Fruit fly (Drosophila melanogaster) whole organism, pupa: ENCODE measurements around the gene CG8475.

Experiments
- CG10348 ChIP-seq: fragments of 200-800 bp; sonication (Bioruptor generic); IDR thresholded peaks from 2 replicates; pipeline ENCODE4 v1.3.6; 2022; ENCODE audit warnings: missing biosample characterization, missing genetic modification characterization
- CG17806 ChIP-seq: fragments of 200-800 bp; sonication (Bioruptor generic); optimal IDR thresholded peaks from 2 replicates; lab custom pipeline; 2018; ENCODE audit warnings: missing biosample characterization, mild to moderate bottlenecking, missing genetic modification characterization, moderate library complexity
- CG34367 ChIP-seq: fragments of 200-800 bp; sonication (Bioruptor generic); optimal IDR thresholded peaks from 2 replicates; lab custom pipeline; 2018; ENCODE audit warnings: missing biosample characterization, mild to moderate bottlenecking, missing genetic modification characterization
- CG4496 ChIP-seq: fragments of 200-800 bp; sonication (Bioruptor generic); IDR thresholded peaks from 3 replicates; pipeline ENCODE4 v1.3.6; 2022; ENCODE audit warnings: missing biosample characterization, missing genetic modification characterization
- CG8301 ChIP-seq: fragments of 200-800 bp; sonication (Bioruptor generic); optimal IDR thresholded peaks from 2 replicates; lab custom pipeline; 2018; ENCODE audit warnings: missing biosample characterization, mild to moderate bottlenecking, missing genetic modification characterization
- CG9948 ChIP-seq: fragments of 200-800 bp; sonication (Bioruptor generic); optimal IDR thresholded peaks from 2 replicates; lab custom pipeline; 2018; ENCODE audit warnings: missing biosample characterization, mild to moderate bottlenecking, missing genetic modification characterization, moderate library complexity
- EcR ChIP-seq: fragments of 200-800 bp; sonication (Bioruptor generic); optimal IDR thresholded peaks from 3 replicates; lab custom pipeline; 2019; ENCODE audit warnings: missing biosample characterization, missing genetic modification characterization, mild to moderate bottlenecking, moderate library complexity, missing genetic modification reagents
- Ets98B ChIP-seq: fragments of 200-800 bp; sonication (Bioruptor generic); IDR thresholded peaks from 2 replicates; pipeline ENCODE4 v1.3.6; 2022; ENCODE audit warnings: missing biosample characterization, missing genetic modification characterization
- Snoo ChIP-seq: fragments of 200-800 bp; sonication (Bioruptor generic); optimal IDR thresholded peaks from 3 replicates; lab custom pipeline; 2017; ENCODE audit warnings: missing biosample characterization, mild to moderate bottlenecking, missing genetic modification characterization, inconsistent platforms
- fd96Ca ChIP-seq: fragments of 200-800 bp; sonication (Bioruptor generic); IDR thresholded peaks from 3 replicates; pipeline ENCODE4 v1.3.6; 2022; ENCODE audit warnings: missing biosample characterization, missing genetic modification characterization
- rn ChIP-seq: fragments of 200-800 bp; sonication (Bioruptor generic); IDR thresholded peaks from 2 replicates; pipeline ENCODE4 v1.3.6; 2022; ENCODE audit warnings: missing biosample characterization, missing genetic modification characterization

dm6 chr2L:8143947-8144346, 52.8 kb downstream of the CG8475 start, which contains the start of gene CG42762:
- TF ChIP-seq CG8301 = no peak
- no peak for TF ChIP-seq fd96Ca (GFP tag; lab: Robert Waterston, UW)
- TF ChIP-seq Snoo = no peak
- no peak for TF ChIP-seq EcR (GFP tag; lab: Kevin White, UChicago)
- no peak for TF ChIP-seq CG9948 (tag; lab: Kevin White, UChicago)
- TF ChIP-seq CG17806 (tag; lab: Kevin White, UChicago) = no peak
- no peak for TF ChIP-seq CG34367 (tag; lab: Kevin White, UChicago)
- TF ChIP-seq CG10348 = no peak
- TF ChIP-seq CG4496 (GFP tag; lab: Robert Waterston, UW) = no peak
- TF ChIP-seq rn (GFP tag; lab: Robert Waterston, UW) = no peak
- no peak for TF ChIP-seq Ets98B (GFP tag; lab: Robert Waterston, UW)
